Worm (Caenorhabditis elegans) whole organism, young adult: Measurements from ENCODE around the gene try-5.

Experiments
- B0336.3 ChIP-seq: fragments of 200-800 bp; sonication (Bioruptor generic); IDR thresholded peaks from 2 replicates; pipeline ENCODE4 v1.3.6; 2022; ENCODE audit warnings: missing genetic modification characterization, missing compliant biosample characterization
- C17E4.6 ChIP-seq: fragments of 200-800 bp; sonication (Bioruptor generic); IDR thresholded peaks from 2 replicates; pipeline ENCODE4 v1.3.6; 2022; ENCODE audit warnings: missing genetic modification reagents, missing genetic modification characterization, missing compliant biosample characterization
- F10E7.11 ChIP-seq: sonication (generic microtip); optimal IDR thresholded peaks from 2 replicates; lab custom pipeline; 2017; ENCODE audit warnings: mild to moderate bottlenecking, missing genetic modification characterization, moderate library complexity, missing compliant biosample characterization
- F22D6.2 ChIP-seq: sonication (generic microtip); optimal IDR thresholded peaks from 2 replicates; lab custom pipeline; 2016; ENCODE audit warnings: mild to moderate bottlenecking, missing genetic modification characterization, missing compliant biosample characterization
- F23B12.7 ChIP-seq: sonication (generic microtip); optimal IDR thresholded peaks from 2 replicates; lab custom pipeline; 2017; ENCODE audit warnings: missing genetic modification characterization, mild to moderate bottlenecking, missing compliant biosample characterization, antibody characterized with exemption, moderate library complexity; ENCODE audit not compliant: insufficient read depth
- F37B4.10 ChIP-seq: fragments of 200-800 bp; sonication (Bioruptor generic); IDR thresholded peaks from 2 replicates; pipeline ENCODE4 v1.3.6; 2022; ENCODE audit warnings: missing genetic modification characterization, missing compliant biosample characterization
- F49E8.2 ChIP-seq: sonication (generic microtip); optimal IDR thresholded peaks from 3 replicates; lab custom pipeline; 2017; ENCODE audit warnings: missing genetic modification characterization, mild to moderate bottlenecking, missing compliant biosample characterization, antibody characterized with exemption, moderate library complexity; ENCODE audit not compliant: insufficient read depth
- F52B5.7 ChIP-seq: sonication (generic microtip); optimal IDR thresholded peaks from 2 replicates; lab custom pipeline; 2016; ENCODE audit warnings: mild to moderate bottlenecking, missing genetic modification characterization, missing compliant biosample characterization
- F55B11.4 ChIP-seq: sonication (generic microtip); optimal IDR thresholded peaks from 2 replicates; lab custom pipeline; 2016; ENCODE audit warnings: missing compliant biosample characterization, missing genetic modification characterization, borderline replicate concordance; ENCODE audit not compliant: insufficient read depth
- F57C9.4 ChIP-seq: sonication (generic microtip); optimal IDR thresholded peaks from 2 replicates; lab custom pipeline; 2017; ENCODE audit warnings: mild to moderate bottlenecking, missing genetic modification characterization, missing compliant biosample characterization
- K12H6.12 ChIP-seq: fragments of 200-800 bp; sonication (Bioruptor generic); optimal IDR thresholded peaks from 2 replicates; lab custom pipeline; 2018; ENCODE audit warnings: mild to moderate bottlenecking, missing genetic modification characterization, missing compliant biosample characterization
- T07F8.4 ChIP-seq: sonication (generic microtip); optimal IDR thresholded peaks from 2 replicates; lab custom pipeline; 2016; ENCODE audit warnings: mild to moderate bottlenecking, missing genetic modification characterization, moderate library complexity, missing compliant biosample characterization
- Y53G8AR.9 ChIP-seq: fragments of 200-800 bp; sonication (Bioruptor generic); conservative IDR thresholded peaks from 2 replicates; pipeline ENCODE4 v1.3.6; 2022; ENCODE audit warnings: missing genetic modification reagents, missing genetic modification characterization, missing compliant biosample characterization
- Y79H2A.3 ChIP-seq: fragments of 200-800 bp; sonication (Bioruptor generic); conservative IDR thresholded peaks from 2 replicates; pipeline ENCODE4 v1.3.6; 2022; ENCODE audit warnings: missing genetic modification reagents, missing genetic modification characterization, missing compliant biosample characterization
- ama-1 ChIP-seq, 3 experiments: fragments of 150-350 bp in 1 of 3; sonication (generic microtip) in 2 of 3; optimal IDR thresholded peaks; 2 replicates each; lab custom pipeline; 2014 to 2018; ENCODE audit warnings: missing biosample characterization in 2 of 3, missing genetic modification characterization in 2 of 3, missing genetic modification reagents in 2 of 3
- aptf-2 ChIP-seq: fragments of 200-800 bp; sonication (Bioruptor generic); conservative IDR thresholded peaks from 2 replicates; pipeline ENCODE4 v1.3.6; 2022; ENCODE audit warnings: missing genetic modification reagents, missing genetic modification characterization, missing compliant biosample characterization
- attf-5 ChIP-seq: fragments of 200-800 bp; sonication (Bioruptor generic); optimal IDR thresholded peaks from 2 replicates; lab custom pipeline; 2018; ENCODE audit warnings: mild to moderate bottlenecking, missing genetic modification characterization, missing compliant biosample characterization
- attf-6 ChIP-seq: fragments of 200-800 bp; sonication (Bioruptor generic); IDR thresholded peaks from 2 replicates; pipeline ENCODE4 v1.3.6; 2022; ENCODE audit warnings: missing genetic modification reagents, missing genetic modification characterization, missing compliant biosample characterization
- ccch-3 ChIP-seq: fragments of 200-800 bp; sonication (Bioruptor generic); optimal IDR thresholded peaks from 2 replicates; lab custom pipeline; 2018; ENCODE audit warnings: mild to moderate bottlenecking, missing genetic modification characterization, missing compliant biosample characterization
- ceh-40 ChIP-seq: fragments of 200-800 bp; sonication (Bioruptor generic); IDR thresholded peaks from 2 replicates; pipeline ENCODE4 v1.3.6; 2022; ENCODE audit warnings: missing genetic modification characterization, missing compliant biosample characterization
- die-1 ChIP-seq: sonication (generic microtip); optimal IDR thresholded peaks from 2 replicates; lab custom pipeline; 2016; ENCODE audit warnings: missing genotype, mild to moderate bottlenecking, missing genetic modification characterization, missing compliant biosample characterization
- egrh-3 ChIP-seq: fragments of 200-800 bp; sonication (Bioruptor generic); IDR thresholded peaks from 2 replicates; pipeline ENCODE4 v1.3.6; 2022; ENCODE audit warnings: missing genetic modification reagents, missing genetic modification characterization, missing compliant biosample characterization
- gei-17 ChIP-seq: fragments of 200-800 bp; sonication (Bioruptor generic); optimal IDR thresholded peaks from 2 replicates; lab custom pipeline; 2018; ENCODE audit warnings: mild to moderate bottlenecking, missing genetic modification characterization, missing compliant biosample characterization
- hmg-1.2 ChIP-seq: fragments of 200-800 bp; sonication (Bioruptor generic); IDR thresholded peaks from 2 replicates; pipeline ENCODE4 v1.3.6; 2022; ENCODE audit warnings: missing genetic modification reagents, missing genetic modification characterization, missing compliant biosample characterization
- hmg-20 ChIP-seq: fragments of 200-800 bp; sonication (Bioruptor generic); IDR thresholded peaks from 2 replicates; pipeline ENCODE4 v1.3.6; 2022; ENCODE audit warnings: missing genetic modification reagents, missing genetic modification characterization, missing compliant biosample characterization
- hsf-1 ChIP-seq: fragments of 200-800 bp; sonication (Bioruptor generic); IDR thresholded peaks from 2 replicates; pipeline ENCODE4 v1.3.6; 2022; ENCODE audit warnings: missing genetic modification reagents, missing genetic modification characterization, missing compliant biosample characterization
- lag-1 ChIP-seq: fragments of 200-800 bp; sonication (Bioruptor generic); IDR thresholded peaks from 2 replicates; pipeline ENCODE4 v1.3.6; 2022; ENCODE audit warnings: missing genetic modification reagents, missing genetic modification characterization, missing compliant biosample characterization
- lin-54 ChIP-seq: fragments of 200-800 bp; sonication (Bioruptor generic); optimal IDR thresholded peaks from 2 replicates; lab custom pipeline; 2018; ENCODE audit warnings: mild to moderate bottlenecking, missing genetic modification characterization, missing compliant biosample characterization
- lir-1 ChIP-seq: fragments of 200-800 bp; sonication (Bioruptor generic); conservative IDR thresholded peaks from 2 replicates; pipeline ENCODE4 v1.3.6; 2022; ENCODE audit warnings: missing genetic modification reagents, missing genetic modification characterization, missing compliant biosample characterization
- lsy-27 ChIP-seq: sonication (generic microtip); optimal IDR thresholded peaks from 2 replicates; lab custom pipeline; 2017; ENCODE audit warnings: missing genetic modification characterization, mild to moderate bottlenecking, missing compliant biosample characterization, antibody characterized with exemption, missing genotype, borderline replicate concordance; ENCODE audit not compliant: insufficient read depth
- madf-6 ChIP-seq: fragments of 200-800 bp; sonication (Bioruptor generic); IDR thresholded peaks from 2 replicates; pipeline ENCODE4 v1.3.6; 2022; ENCODE audit warnings: missing genetic modification reagents, missing genetic modification characterization, missing compliant biosample characterization
- mcd-1 ChIP-seq: fragments of 200-800 bp; sonication (Bioruptor generic); IDR thresholded peaks from 2 replicates; pipeline ENCODE4 v1.3.6; 2022; ENCODE audit warnings: missing genetic modification reagents, missing genetic modification characterization, missing compliant biosample characterization
- mxl-1 ChIP-seq: sonication (generic microtip); optimal IDR thresholded peaks from 2 replicates; lab custom pipeline; 2016; ENCODE audit warnings: missing genetic modification characterization, missing compliant biosample characterization
- nfya-2 ChIP-seq: fragments of 200-800 bp; sonication (Bioruptor generic); IDR thresholded peaks from 2 replicates; pipeline ENCODE4 v1.3.6; 2022; ENCODE audit warnings: missing genetic modification reagents, missing genetic modification characterization, missing compliant biosample characterization
- nfyb-1 ChIP-seq: fragments of 200-800 bp; sonication (Bioruptor generic); IDR thresholded peaks from 2 replicates; pipeline ENCODE4 v1.3.6; 2022; ENCODE audit warnings: missing genetic modification reagents, missing genetic modification characterization, missing compliant biosample characterization
- nhr-27 ChIP-seq: fragments of 200-800 bp; sonication (Bioruptor generic); optimal IDR thresholded peaks from 2 replicates; lab custom pipeline; 2018; ENCODE audit warnings: mild to moderate bottlenecking, missing genetic modification characterization, moderate library complexity, missing compliant biosample characterization
- pha-4 ChIP-seq: fragments of 150-350 bp; sonication (generic microtip); optimal IDR thresholded peaks from 2 replicates; lab custom pipeline; 2014; ENCODE audit warnings: missing biosample characterization, missing genetic modification reagents, missing genetic modification characterization
- rec-8 ChIP-seq, 2 experiments: sonication (generic microtip); optimal IDR thresholded peaks; 2 replicates each; lab custom pipeline; 2016; ENCODE audit warnings: mild to moderate bottlenecking in 2 of 2, missing genetic modification characterization in 2 of 2, missing genetic modification reagents in 2 of 2, missing genotype in 2 of 2, missing biosample characterization in 1 of 2, missing compliant biosample characterization in 1 of 2, moderate library complexity in 1 of 2
- repo-1 ChIP-seq: sonication (generic microtip); optimal IDR thresholded peaks from 2 replicates; lab custom pipeline; 2017; ENCODE audit warnings: mild to moderate bottlenecking, missing genetic modification characterization, missing compliant biosample characterization
- rpc-1 ChIP-seq, 2 experiments: fragments of 150-350 bp in 1 of 2; sonication (generic microtip) in 1 of 2; optimal IDR thresholded peaks; 2 replicates each; lab custom pipeline; 2014 to 2018; ENCODE audit warnings: missing biosample characterization in 1 of 2, missing genetic modification characterization in 1 of 2, missing genetic modification reagents in 1 of 2, missing genotype in 1 of 2
- snpc-4 ChIP-seq, 5 experiments: fragments of 150-350 bp in 1 of 5; sonication (generic microtip) in 4 of 5; optimal IDR thresholded peaks; 2 replicates each; lab custom pipeline; 2014 to 2018; ENCODE audit warnings: missing genetic modification characterization in 5 of 5, missing biosample characterization in 3 of 5, antibody characterized with exemption in 2 of 5, mild to moderate bottlenecking in 2 of 5, missing compliant biosample characterization in 2 of 5, missing genotype in 2 of 5, moderate library complexity in 2 of 5, missing genetic modification reagents in 1 of 5
- tbp1 ChIP-seq: fragments of 200-800 bp; sonication (Bioruptor generic); optimal IDR thresholded peaks from 2 replicates; lab custom pipeline; 2018; ENCODE audit warnings: mild to moderate bottlenecking, missing genetic modification characterization, missing compliant biosample characterization
- unc-130 ChIP-seq: sonication (generic microtip); optimal IDR thresholded peaks from 2 replicates; lab custom pipeline; 2016; ENCODE audit warnings: missing genetic modification reagents, missing genetic modification characterization, missing compliant biosample characterization
- unc-62 ChIP-seq: fragments of 150-350 bp; optimal IDR thresholded peaks from 2 replicates; lab custom pipeline; 2014; ENCODE audit warnings: missing biosample characterization, missing genetic modification reagents, missing genetic modification characterization
- ztf-18 ChIP-seq: sonication (generic microtip); optimal IDR thresholded peaks from 2 replicates; lab custom pipeline; 2016; ENCODE audit warnings: missing genotype, mild to moderate bottlenecking, missing genetic modification characterization, missing compliant biosample characterization
- ztf-28 ChIP-seq: fragments of 200-800 bp; sonication (Bioruptor generic); IDR thresholded peaks from 2 replicates; pipeline ENCODE4 v1.3.6; 2022; ENCODE audit warnings: missing genetic modification reagents, missing genetic modification characterization, missing compliant biosample characterization

try-5 gene

ce11 chrV:9318046-9318445 lies 28.8 kb upstream of the try-5 start, which contains the start of gene kvs-3 (continued):
- TF ChIP-seq F22D6.2 (tag; lab: Kevin White, UChicago) (peak; percentile 27), hmg-1.2 (GFP tag; lab: Robert Waterston, UW) (peak; percentile 80), nhr-27 (peak; percentile 68), aptf-2 (no peak), F52B5.7 (tag; lab: Kevin White, UChicago) (no peak), F57C9.4 (tag; lab: Kevin White, UChicago) (no peak), lag-1 (GFP tag; lab: Robert Waterston, UW) (0 out of 2 replicates have a peak, but pooled peaks have one; percentile 39), attf-5 (GFP tag; lab: Kevin White, UChicago) (peak; percentile 79), madf-6 (no peak; the same call in 1 of the 2 replicates), attf-6 (GFP tag; lab: Robert Waterston, UW) (peak; percentile 1), ama-1 (optimal IDR thresholded peaks at IDR 0.05; lab: Kevin White, UChicago) (no peak), ama-1 (GFP tag; optimal IDR thresholded peaks at IDR 0.05; lab: Kevin White, UChicago) (peak; percentile 67 to 68), gei-17 (GFP tag; lab: Kevin White, UChicago) (no peak), T07F8.4 (tag; lab: Kevin White, UChicago) (peak; percentile 92), Y79H2A.3 (GFP tag; lab: Robert Waterston, UW) (peak; percentile 69; the same call in 1 of the 2 replicates), Y53G8AR.9 (peak; percentile 83), unc-62 (GFP tag; lab: Kevin White, UChicago) (no peak), nfyb-1 (GFP tag; lab: Robert Waterston, UW) (peak; percentile 92), rec-8 (tag; optimal IDR thresholded peaks at IDR 0.05; lab: Kevin White, UChicago) (peak; percentile 73 to 77), die-1 (tag; lab: Kevin White, UChicago) (peak; percentile 85), tbp1 (GFP tag; lab: Kevin White, UChicago) (peak; percentile 97), pha-4 (no peak), lsy-27 (tag; lab: Kevin White, UChicago) (peak; percentile 34), hmg-20 (GFP tag; lab: Robert Waterston, UW) (0 out of 2 replicates have a peak, but pooled peaks have one; percentile 39), F49E8.2 (tag; lab: Kevin White, UChicago) (peak; percentile 61), ztf-18 (peak; percentile 84), hsf-1 (peak; percentile 74; the same call in 1 of the 2 replicates), lin-54 (GFP tag; lab: Kevin White, UChicago) (peak; percentile 71), F37B4.10 (GFP tag; lab: Robert Waterston, UW) (no peak), ceh-40 (GFP tag; lab: Robert Waterston, UW) (peak; percentile 90), repo-1 (tag; lab: Kevin White, UChicago) (peak; percentile 82), B0336.3 (GFP tag; lab: Robert Waterston, UW) (no peak), snpc-4 (GFP tag; optimal IDR thresholded peaks at IDR 0.05; lab: Kevin White, UChicago) (peak; percentile 70), snpc-4 (tag; optimal IDR thresholded peaks at IDR 0.05; lab: Kevin White, UChicago) (peak in 1 of 4 experiments; percentile 62), nfya-2 (GFP tag; lab: Robert Waterston, UW) (no peak), C17E4.6 (GFP tag; lab: Robert Waterston, UW) (no peak), F10E7.11 (peak; percentile 72), F55B11.4 (tag; lab: Kevin White, UChicago) (no peak), mxl-1 (tag; lab: Kevin White, UChicago) (peak; percentile 73), egrh-3 (GFP tag; lab: Robert Waterston, UW) (peak; percentile 44; the same call in 1 of the 2 replicates), mcd-1 (GFP tag; lab: Robert Waterston, UW) (no peak; the same call in 1 of the 2 replicates), ccch-3 (GFP tag; lab: Kevin White, UChicago) (peak; percentile 53), ztf-28 (GFP tag; lab: Robert Waterston, UW) (peak; percentile 92), unc-130 (peak; percentile 44), rpc-1 (optimal IDR thresholded peaks at IDR 0.05; lab: Kevin White, UChicago) (peak; percentile 85), rpc-1 (tag; optimal IDR thresholded peaks at IDR 0.05; lab: Kevin White, UChicago) (peak; percentile 94), lir-1 (0 out of 2 replicates have a peak, but pooled peaks have one; percentile 48), F23B12.7 (tag; lab: Kevin White, UChicago) (peak; percentile 62), K12H6.12 (tag; lab: Kevin White, UChicago) (peak; percentile 78)
